Worm (Caenorhabditis elegans) whole organism, L1 larva: ENCODE data around the gene F13B6.2.
A peak's percentile ranks its signal among the peaks of the same experiment; 100 is the strongest.

Source experiments
- C04F5.9 ChIP-seq: sonication (generic microtip); optimal IDR thresholded peaks from 2 replicates; lab custom pipeline; 2016; ENCODE audit warnings: missing genetic modification characterization, missing compliant biosample characterization
- Y116A8C.19 ChIP-seq: sonication (generic microtip); optimal IDR thresholded peaks from 2 replicates; lab custom pipeline; 2016; ENCODE audit warnings: missing compliant biosample characterization, missing genetic modification characterization, borderline replicate concordance
- aly-2 ChIP-seq: fragments of 150-350 bp; optimal IDR thresholded peaks from 2 replicates; lab custom pipeline; 2014; ENCODE audit warnings: missing biosample characterization, missing genetic modification characterization
- ama-1 ChIP-seq: fragments of 150-350 bp; optimal IDR thresholded peaks from 2 replicates; lab custom pipeline; 2014
- ceh-82 ChIP-seq, 3 experiments: fragments of 150-350 bp in 1 of 3; sonication (generic microtip) in 2 of 3; optimal IDR thresholded peaks; 2 replicates each; lab custom pipeline; 2014 to 2017; ENCODE audit warnings: missing biosample characterization in 3 of 3, missing genetic modification characterization in 3 of 3
- ceh-88 ChIP-seq: fragments of 200-800 bp; sonication (Bioruptor generic); IDR thresholded peaks from 2 replicates; pipeline ENCODE4 v1.3.6; 2022; ENCODE audit warnings: missing genetic modification characterization, missing compliant biosample characterization
- ceh-90 ChIP-seq: sonication (generic microtip); optimal IDR thresholded peaks from 2 replicates; lab custom pipeline; 2016; ENCODE audit warnings: missing genetic modification characterization, missing compliant biosample characterization
- ces-1 ChIP-seq: fragments of 150-350 bp; optimal IDR thresholded peaks from 2 replicates; lab custom pipeline; 2014; ENCODE audit warnings: missing biosample characterization, missing genetic modification reagents, missing genetic modification characterization
- dsc-1 ChIP-seq: sonication (generic microtip); optimal IDR thresholded peaks from 2 replicates; lab custom pipeline; 2016; ENCODE audit warnings: mild to moderate bottlenecking, missing genetic modification characterization, missing compliant biosample characterization
- efl-1 ChIP-seq, 4 experiments: fragments of 150-350 bp; optimal IDR thresholded peaks in 3 of 4; peaks in 1 of 4; 1 replicate in 1 of 4; 2 replicates in 3 of 4; lab custom pipeline; 2014; ENCODE audit warnings: missing biosample characterization in 2 of 4, missing genetic modification characterization in 2 of 4, missing genetic modification reagents in 2 of 4
- efl-3 ChIP-seq: fragments of 200-800 bp; sonication (Bioruptor generic); optimal IDR thresholded peaks from 2 replicates; lab custom pipeline; 2018; ENCODE audit warnings: mild to moderate bottlenecking, missing genetic modification characterization, missing compliant biosample characterization
- egl-27 ChIP-seq, 2 experiments: fragments of 150-350 bp in 1 of 2; sonication (generic microtip); optimal IDR thresholded peaks; 3 replicates each; lab custom pipeline; 2017 to 2018; ENCODE audit warnings: missing biosample characterization in 2 of 2, missing genetic modification characterization in 2 of 2, missing genetic modification reagents in 2 of 2
- elt-2 ChIP-seq: sonication (generic microtip); optimal IDR thresholded peaks from 2 replicates; lab custom pipeline; 2016; ENCODE audit warnings: missing genetic modification characterization, mild to moderate bottlenecking, inconsistent platforms, missing compliant biosample characterization, missing genetic modification reagents
- elt-3 ChIP-seq, 6 experiments: fragments of 150-350 bp in 1 of 6; sonication (generic microtip); optimal IDR thresholded peaks; 2 replicates each; lab custom pipeline; 2017 to 2018; ENCODE audit warnings: missing biosample characterization in 6 of 6, missing genetic modification characterization in 6 of 6, inconsistent platforms in 1 of 6
- ets-5 ChIP-seq: fragments of 200-800 bp; sonication (Bioruptor generic); IDR thresholded peaks from 2 replicates; pipeline ENCODE4 v1.3.6; 2022; ENCODE audit warnings: missing genetic modification characterization, missing compliant biosample characterization
- fkh-4 ChIP-seq: sonication (generic microtip); optimal IDR thresholded peaks from 2 replicates; lab custom pipeline; 2016; ENCODE audit warnings: missing compliant biosample characterization, missing genetic modification characterization, borderline replicate concordance
- grh-1 ChIP-seq: fragments of 200-800 bp; sonication (Bioruptor generic); IDR thresholded peaks from 2 replicates; pipeline ENCODE4 v1.3.6; 2022; ENCODE audit warnings: missing genetic modification reagents, missing genetic modification characterization, missing compliant biosample characterization
- hlh-17 ChIP-seq: fragments of 200-800 bp; sonication (Bioruptor generic); optimal IDR thresholded peaks from 2 replicates; lab custom pipeline; 2018; ENCODE audit warnings: missing genetic modification characterization, mild to moderate bottlenecking, missing compliant biosample characterization, moderate library complexity, borderline replicate concordance
- hlh-4 ChIP-seq: sonication (generic microtip); optimal IDR thresholded peaks from 2 replicates; lab custom pipeline; 2016; ENCODE audit warnings: mild to moderate bottlenecking, missing genetic modification characterization, missing compliant biosample characterization
- hpl-2 ChIP-seq: fragments of 150-350 bp; optimal IDR thresholded peaks from 2 replicates; lab custom pipeline; 2014; ENCODE audit warnings: missing biosample characterization, missing genetic modification reagents, missing genetic modification characterization
- irx-1 ChIP-seq: sonication (generic microtip); optimal IDR thresholded peaks from 2 replicates; lab custom pipeline; 2016; ENCODE audit warnings: missing genetic modification characterization, missing compliant biosample characterization
- isw-1 ChIP-seq: fragments of 200-800 bp; sonication (Bioruptor generic); IDR thresholded peaks from 2 replicates; pipeline ENCODE4 v1.3.6; 2022; ENCODE audit warnings: missing genetic modification characterization, missing compliant biosample characterization
- jun-1 ChIP-seq: fragments of 150-350 bp; optimal IDR thresholded peaks from 2 replicates; lab custom pipeline; 2014; ENCODE audit warnings: missing biosample characterization, missing genetic modification reagents, missing genetic modification characterization
- lin-14 ChIP-seq: fragments of 200-800 bp; sonication (Bioruptor generic); optimal IDR thresholded peaks from 2 replicates; lab custom pipeline; 2018; ENCODE audit warnings: mild to moderate bottlenecking, missing genetic modification characterization, moderate library complexity, missing compliant biosample characterization
- lin-15B ChIP-seq: fragments of 150-350 bp; sonication (generic microtip); optimal IDR thresholded peaks from 3 replicates; lab custom pipeline; 2014; ENCODE audit warnings: missing biosample characterization, missing genetic modification characterization
- lsy-2 ChIP-seq, 2 experiments: fragments of 150-350 bp; optimal IDR thresholded peaks; 2 replicates each; lab custom pipeline; 2014; ENCODE audit warnings: missing biosample characterization in 2 of 2, missing genetic modification characterization in 2 of 2
- mab-9 ChIP-seq: fragments of 200-800 bp; sonication (Bioruptor generic); IDR thresholded peaks from 2 replicates; pipeline ENCODE4 v1.3.6; 2022; ENCODE audit warnings: missing genetic modification reagents, missing genetic modification characterization, missing compliant biosample characterization
- mdl-1 ChIP-seq, 2 experiments: fragments of 150-350 bp; optimal IDR thresholded peaks; 2 replicates each; lab custom pipeline; 2014 to 2017; ENCODE audit warnings: missing biosample characterization in 2 of 2, missing genetic modification characterization in 2 of 2, inconsistent platforms in 1 of 2
- nhr-12 ChIP-seq: sonication (generic microtip); optimal IDR thresholded peaks from 2 replicates; lab custom pipeline; 2017; ENCODE audit warnings: missing biosample characterization, missing genetic modification characterization
- nhr-19 ChIP-seq: fragments of 200-800 bp; sonication (Bioruptor generic); conservative IDR thresholded peaks from 2 replicates; pipeline ENCODE4 v1.3.6; 2022; ENCODE audit warnings: missing genetic modification characterization, missing compliant biosample characterization
- nhr-28 ChIP-seq: fragments of 150-350 bp; optimal IDR thresholded peaks from 2 replicates; lab custom pipeline; 2014; ENCODE audit warnings: missing biosample characterization, missing genetic modification characterization
- nhr-47 ChIP-seq: sonication (generic microtip); optimal IDR thresholded peaks from 2 replicates; lab custom pipeline; 2016; ENCODE audit warnings: mild to moderate bottlenecking, missing genetic modification characterization, moderate library complexity, missing compliant biosample characterization
- nhr-76 ChIP-seq: sonication (generic microtip); optimal IDR thresholded peaks from 2 replicates; lab custom pipeline; 2017; ENCODE audit warnings: missing biosample characterization, missing genetic modification characterization
- nhr-77 ChIP-seq: fragments of 150-350 bp; optimal IDR thresholded peaks from 2 replicates; lab custom pipeline; 2014; ENCODE audit warnings: missing biosample characterization, missing genetic modification characterization
- nhr-85 ChIP-seq: sonication (generic microtip); peaks from one replicate; lab custom pipeline; 2016; ENCODE audit warnings: missing genetic modification characterization, inconsistent platforms, missing compliant biosample characterization
- pag-3 ChIP-seq: sonication (generic microtip); optimal IDR thresholded peaks from 2 replicates; lab custom pipeline; 2017; ENCODE audit warnings: missing genetic modification characterization, mild to moderate bottlenecking, missing compliant biosample characterization, antibody characterized with exemption, borderline replicate concordance; ENCODE audit not compliant: insufficient read depth
- snpc-4 ChIP-seq: fragments of 150-350 bp; optimal IDR thresholded peaks from 2 replicates; lab custom pipeline; 2014; ENCODE audit warnings: missing biosample characterization, missing genetic modification characterization
- sox-4 ChIP-seq: sonication (generic microtip); optimal IDR thresholded peaks from 2 replicates; lab custom pipeline; 2016; ENCODE audit warnings: missing genetic modification characterization, missing compliant biosample characterization
- sptf-1 ChIP-seq: fragments of 150-350 bp; optimal IDR thresholded peaks from 2 replicates; lab custom pipeline; 2014; ENCODE audit warnings: missing biosample characterization, missing genetic modification characterization
- swsn-7 ChIP-seq: sonication (generic microtip); optimal IDR thresholded peaks from 2 replicates; lab custom pipeline; 2016; ENCODE audit warnings: missing genetic modification characterization, missing compliant biosample characterization
- tbx-2 ChIP-seq: sonication (generic microtip); optimal IDR thresholded peaks from 2 replicates; lab custom pipeline; 2016; ENCODE audit warnings: missing genetic modification characterization, missing compliant biosample characterization
- tlp-1 ChIP-seq: fragments of 150-350 bp; optimal IDR thresholded peaks from 2 replicates; lab custom pipeline; 2014; ENCODE audit warnings: missing biosample characterization, missing genetic modification characterization
- unc-130 ChIP-seq: fragments of 150-350 bp; optimal IDR thresholded peaks from 2 replicates; lab custom pipeline; 2017; ENCODE audit warnings: missing biosample characterization, missing genetic modification characterization, inconsistent platforms
- unc-30 ChIP-seq: sonication (generic microtip); optimal IDR thresholded peaks from 2 replicates; lab custom pipeline; 2017; ENCODE audit warnings: missing biosample characterization, missing genetic modification characterization
- unc-62 ChIP-seq: fragments of 150-350 bp; optimal IDR thresholded peaks from 2 replicates; lab custom pipeline; 2014; ENCODE audit warnings: missing biosample characterization, missing genetic modification reagents, missing genetic modification characterization
- zag-1 ChIP-seq: fragments of 150-350 bp; optimal IDR thresholded peaks from 2 replicates; lab custom pipeline; 2014; ENCODE audit warnings: missing biosample characterization, missing genetic modification characterization
- ztf-11 ChIP-seq, 2 experiments: sonication (generic microtip); optimal IDR thresholded peaks; 2 replicates each; lab custom pipeline; 2016 to 2017; ENCODE audit warnings: missing genetic modification characterization in 2 of 2, missing biosample characterization in 1 of 2, missing compliant biosample characterization in 1 of 2
- ztf-4 ChIP-seq: fragments of 150-350 bp; optimal IDR thresholded peaks from 2 replicates; lab custom pipeline; 2014; ENCODE audit warnings: missing biosample characterization, missing genetic modification characterization

The F13B6.2 gene

ce11 chrIV:7505866-7506488 lies 45.9 kb upstream of the F13B6.2 start (continued):
- TF ChIP-seq sox-4 (no peak), swsn-7 (tag; lab: Kevin White, UChicago) (peak; percentile 44), fkh-4 (tag; lab: Kevin White, UChicago) (no peak), tbx-2 (tag; lab: Kevin White, UChicago) (peak; percentile 1), lin-15B (tag; lab: Kevin White, UChicago) (no peak), Y116A8C.19 (no peak), ceh-82 (tag; optimal IDR thresholded peaks at IDR 0.05; lab: Kevin White, UChicago) (no peak), ceh-90 (no peak), elt-2 (tag; lab: Kevin White, UChicago) (peak; percentile 3), nhr-76 (tag; lab: Kevin White, UChicago) (no peak), nhr-77 (tag; lab: Kevin White, UChicago) (no peak), ztf-4 (peak; percentile 67), aly-2 (tag; lab: Kevin White, UChicago) (peak; percentile 87), nhr-85 (tag; lab: Kevin White, UChicago) (peak; percentile 84), tlp-1 (no peak), ets-5 (GFP tag; lab: Robert Waterston, UW) (no peak), unc-30 (no peak), pag-3 (no peak), egl-27 (tag; optimal IDR thresholded peaks at IDR 0.05; lab: Kevin White, UChicago) (no peak), isw-1 (GFP tag; lab: Robert Waterston, UW) (no peak), mdl-1 (tag; optimal IDR thresholded peaks at IDR 0.05; lab: Kevin White, UChicago) (no peak), ceh-88 (GFP tag; lab: Robert Waterston, UW) (peak; percentile 25; the same call in 1 of the 2 replicates), snpc-4 (tag; lab: Kevin White, UChicago) (no peak), nhr-19 (GFP tag; lab: Robert Waterston, UW) (peak; percentile 24; the same call in 1 of the 2 replicates), irx-1 (tag; lab: Kevin White, UChicago) (no peak), nhr-47 (tag; lab: Kevin White, UChicago) (peak; percentile 45), unc-62 (no peak), nhr-12 (tag; lab: Kevin White, UChicago) (no peak), ztf-11 (tag; optimal IDR thresholded peaks at IDR 0.05; lab: Kevin White, UChicago) (peak in 1 of 2 experiments; percentile 11), lsy-2 (tag; optimal IDR thresholded peaks at IDR 0.05; lab: Kevin White, UChicago) (peak in 1 of 2 experiments; percentile 32), zag-1 (no peak), efl-1 (optimal IDR thresholded peaks at IDR 0.05; lab: Kevin White, UChicago) (peak in 1 of 2 experiments; percentile 15), efl-1 (GFP tag; optimal IDR thresholded peaks at IDR 0.05 in 1 of 2; lab: Kevin White, UChicago) (peak in 1 of 2 experiments; percentile 88), grh-1 (0 out of 2 replicates have a peak, but pooled peaks have one; percentile 28), ama-1 (lab: Kevin White, UChicago) (peak; percentile 90), unc-130 (tag; lab: Kevin White, UChicago) (no peak), hpl-2 (GFP tag; lab: Kevin White, UChicago) (no peak), dsc-1 (peak; percentile 25), hlh-4 (no peak), nhr-28 (tag; lab: Kevin White, UChicago) (no peak), lin-14 (no peak), efl-3 (GFP tag; lab: Kevin White, UChicago) (no peak), hlh-17 (GFP tag; lab: Kevin White, UChicago) (no peak), sptf-1 (no peak), mab-9 (GFP tag; lab: Robert Waterston, UW) (no peak), elt-3 (tag; optimal IDR thresholded peaks at IDR 0.05; lab: Kevin White, UChicago) (no peak), C04F5.9 (tag; lab: Kevin White, UChicago) (no peak), ces-1 (GFP tag; lab: Kevin White, UChicago) (no peak), jun-1 (tag; lab: Kevin White, UChicago) (no peak)
